Fruit fly (Drosophila melanogaster): ENCODE data around the gene CG5556.

- TF ChIP-seq CG14655 (GFP tag; optimal IDR thresholded peaks at IDR 0.05) (no peak), CG17806 (tag; optimal IDR thresholded peaks at IDR 0.05) (no peak), CG10348 (GFP tag; IDR thresholded peaks at IDR 0.05) (no peak), Pif1A (GFP tag; optimal IDR thresholded peaks at IDR 0.05) (no peak), CG12605 (GFP tag; IDR thresholded peaks at IDR 0.05) (no peak), CG32121 (GFP tag; IDR thresholded peaks at IDR 0.05) (no peak), D1 (tag; optimal IDR thresholded peaks at IDR 0.05) (no peak), fd96Ca (GFP tag; IDR thresholded peaks at IDR 0.05) (no peak), Ets98B (GFP tag; IDR thresholded peaks at IDR 0.05) (no peak), Snoo (tag; optimal IDR thresholded peaks at IDR 0.05) (no peak), CG15710 (tag; optimal IDR thresholded peaks at IDR 0.05) (no peak), CG4496 (GFP tag; IDR thresholded peaks at IDR 0.05) (no peak), gl (tag; optimal IDR thresholded peaks at IDR 0.05) (no peak)
Observed at dm6 chr2L:1328861-1329260, 23.8 kb downstream of the CG5556 start, which contains the start of gene a5.

Data from whole organism, pupa.